Worm (Caenorhabditis elegans) whole organism, L3 larva: Measurements from ENCODE around the gene K09H11.11.

Experiments
- ama-1 ChIP-seq: fragments of 150-350 bp; optimal IDR thresholded peaks from 2 replicates; lab custom pipeline; 2018
- elt-1 ChIP-seq: fragments of 150-350 bp; optimal IDR thresholded peaks from 2 replicates; lab custom pipeline; 2014; ENCODE audit warnings: missing biosample characterization, missing genetic modification characterization
- fkh-10 ChIP-seq: sonication (generic microtip); optimal IDR thresholded peaks from 2 replicates; lab custom pipeline; 2017; ENCODE audit warnings: missing biosample characterization, missing genetic modification reagents, missing genetic modification characterization
- fos-1 ChIP-seq: fragments of 150-350 bp; optimal IDR thresholded peaks from 2 replicates; lab custom pipeline; 2014; ENCODE audit warnings: missing biosample characterization, missing genetic modification characterization
- jun-1 ChIP-seq: fragments of 150-350 bp; optimal IDR thresholded peaks from 2 replicates; lab custom pipeline; 2014; ENCODE audit warnings: missing biosample characterization, missing genetic modification reagents, missing genetic modification characterization
- nhr-11 ChIP-seq: fragments of 150-350 bp; optimal IDR thresholded peaks from 2 replicates; lab custom pipeline; 2014; ENCODE audit warnings: missing biosample characterization, missing genetic modification characterization
- nhr-237 ChIP-seq: fragments of 150-350 bp; optimal IDR thresholded peaks from 2 replicates; lab custom pipeline; 2014; ENCODE audit warnings: missing biosample characterization, missing genetic modification characterization
- nhr-43 ChIP-seq: sonication (generic microtip); optimal IDR thresholded peaks from 2 replicates; lab custom pipeline; 2016; ENCODE audit warnings: mild to moderate bottlenecking, missing genetic modification characterization, missing compliant biosample characterization; ENCODE audit not compliant: poor library complexity, severe bottlenecking
- nhr-76 ChIP-seq: fragments of 150-350 bp; sonication (generic microtip); optimal IDR thresholded peaks from 5 replicates; lab custom pipeline; 2014; ENCODE audit warnings: missing biosample characterization, missing genetic modification characterization
- nhr-77 ChIP-seq: fragments of 150-350 bp; optimal IDR thresholded peaks from 2 replicates; lab custom pipeline; 2014; ENCODE audit warnings: missing biosample characterization, missing genetic modification characterization
- zag-1 ChIP-seq: fragments of 150-350 bp; optimal IDR thresholded peaks from 2 replicates; lab custom pipeline; 2014; ENCODE audit warnings: missing biosample characterization, missing genetic modification characterization

ce11 chrV:5712652-5713051 is 42.4 kb downstream of the K09H11.11 start, which contains the start of gene gcst-1:
- no peak for TF ChIP-seq fos-1 (tag; lab: Kevin White, UChicago)
- TF ChIP-seq nhr-237 = no peak
- no peak for TF ChIP-seq nhr-77 (tag; lab: Kevin White, UChicago)
- peak; percentile 15 for TF ChIP-seq jun-1 (tag; lab: Kevin White, UChicago)
- TF ChIP-seq nhr-76 (tag; lab: Kevin White, UChicago) = no peak
- peak; percentile 1 for TF ChIP-seq ama-1
- no peak for TF ChIP-seq elt-1 (tag; lab: Kevin White, UChicago)
- no peak for TF ChIP-seq nhr-43 (tag; lab: Kevin White, UChicago)
- no peak for TF ChIP-seq zag-1 (tag; lab: Kevin White, UChicago)
- no peak for TF ChIP-seq fkh-10 (GFP tag; lab: Kevin White, UChicago)
- no peak for TF ChIP-seq nhr-11 (tag; lab: Kevin White, UChicago)
